Fruit fly (Drosophila melanogaster): ENCODE measurements around the gene Grd.

- TF ChIP-seq ey (GFP tag; optimal IDR thresholded peaks at IDR 0.05): no peak
- no peak for TF ChIP-seq OdsH (GFP tag; optimal IDR thresholded peaks at IDR 0.05)
These were observed 14.4 kb upstream of the Grd start, which contains the start of gene CG32191 for dm6 chr3L:17808597-17809213.

All from whole organism, wandering third instar larva.